Fruit fly (Drosophila melanogaster) whole organism, embryonic: Measurements from ENCODE around the gene CG34171.

ENCODE experiments used
- Abd-B ChIP-seq: fragments of 200-800 bp; sonication (Bioruptor generic); optimal IDR thresholded peaks from 2 replicates; lab custom pipeline; 2018; ENCODE audit warnings: missing biosample characterization, mild to moderate bottlenecking, missing genetic modification characterization, moderate library complexity
- Aef1 ChIP-seq: fragments of 200-800 bp; sonication (Bioruptor generic); IDR thresholded peaks from 3 replicates; pipeline ENCODE4 v1.3.6; 2022; ENCODE audit warnings: missing biosample characterization, missing genetic modification characterization
- Awh ChIP-seq: fragments of 200-800 bp; sonication (Bioruptor generic); IDR thresholded peaks from 2 replicates; pipeline ENCODE4, ENCODE4 v1.3.6; 2022; ENCODE audit warnings: missing biosample characterization, missing genetic modification characterization
- BtbVII ChIP-seq: fragments of 200-800 bp; sonication (Bioruptor generic); optimal IDR thresholded peaks from 3 replicates; lab custom pipeline; 2017; ENCODE audit warnings: missing biosample characterization, mild to moderate bottlenecking, missing genetic modification characterization
- CG10267 ChIP-seq: fragments of 200-800 bp; sonication (Bioruptor generic); optimal IDR thresholded peaks from 2 replicates; lab custom pipeline; 2018; ENCODE audit warnings: missing biosample characterization, mild to moderate bottlenecking, missing genetic modification characterization, moderate library complexity
- CG10543 ChIP-seq: fragments of 200-800 bp; sonication (Bioruptor generic); optimal IDR thresholded peaks from 3 replicates; lab custom pipeline; 2017; ENCODE audit warnings: missing biosample characterization, mild to moderate bottlenecking, missing genetic modification characterization, moderate library complexity
- CG11093 ChIP-seq: fragments of 200-800 bp; sonication (Bioruptor generic); IDR thresholded peaks from 3 replicates; pipeline ENCODE4 v1.3.6; 2022; ENCODE audit warnings: missing biosample characterization, missing genetic modification characterization
- CG11696 ChIP-seq: fragments of 200-800 bp; sonication (Bioruptor generic); IDR thresholded peaks from 2 replicates; pipeline ENCODE4 v1.3.6; 2022; ENCODE audit warnings: missing biosample characterization, missing genetic modification characterization
- CG12391 ChIP-seq: fragments of 200-800 bp; sonication (Bioruptor generic); optimal IDR thresholded peaks from 3 replicates; lab custom pipeline; 2018; ENCODE audit warnings: missing biosample characterization, mild to moderate bottlenecking, missing genetic modification characterization, moderate library complexity
- CG12744 ChIP-seq: fragments of 200-800 bp; sonication (Bioruptor generic); optimal IDR thresholded peaks from 2 replicates; lab custom pipeline; 2016; ENCODE audit warnings: missing biosample characterization, missing genetic modification characterization
- CG12769 ChIP-seq: fragments of 200-800 bp; sonication (Bioruptor generic); optimal IDR thresholded peaks from 2 replicates; lab custom pipeline; 2019; ENCODE audit warnings: missing biosample characterization, mild to moderate bottlenecking, missing genetic modification characterization, moderate library complexity
- CG15073 ChIP-seq: fragments of 200-800 bp; sonication (Bioruptor generic); optimal IDR thresholded peaks from 2 replicates; lab custom pipeline; 2016; ENCODE audit warnings: missing biosample characterization, missing genetic modification characterization
- CG15269 ChIP-seq: fragments of 200-800 bp; sonication (Bioruptor generic); optimal IDR thresholded peaks from 2 replicates; lab custom pipeline; 2018; ENCODE audit warnings: missing biosample characterization, mild to moderate bottlenecking, missing genetic modification characterization, moderate library complexity
- CG1602 ChIP-seq: fragments of 200-800 bp; sonication (Bioruptor generic); optimal IDR thresholded peaks from 3 replicates; lab custom pipeline; 2016; ENCODE audit warnings: missing biosample characterization, missing genetic modification characterization
- CG17385 ChIP-seq: fragments of 200-800 bp; sonication (Bioruptor generic); optimal IDR thresholded peaks from 3 replicates; lab custom pipeline; 2018; ENCODE audit warnings: missing biosample characterization, mild to moderate bottlenecking, missing genetic modification characterization
- CG17802 ChIP-seq: fragments of 200-800 bp; sonication (Bioruptor generic); optimal IDR thresholded peaks from 2 replicates; lab custom pipeline; 2018; ENCODE audit warnings: missing biosample characterization, mild to moderate bottlenecking, missing genetic modification characterization, moderate library complexity
- CG2120 ChIP-seq: fragments of 200-800 bp; sonication (Bioruptor generic); optimal IDR thresholded peaks from 3 replicates; lab custom pipeline; 2016; ENCODE audit warnings: missing biosample characterization, missing genetic modification characterization
- CG4404 ChIP-seq: fragments of 200-800 bp; sonication (Bioruptor generic); IDR thresholded peaks from 2 replicates; pipeline ENCODE4 v1.3.6; 2022; ENCODE audit warnings: missing biosample characterization, missing genetic modification characterization
- CG5953 ChIP-seq: fragments of 200-800 bp; sonication (Bioruptor generic); IDR thresholded peaks from 2 replicates; pipeline ENCODE4 v1.3.6; 2022; ENCODE audit warnings: missing biosample characterization, missing genetic modification characterization
- CG6254 ChIP-seq: fragments of 200-800 bp; sonication (Bioruptor generic); optimal IDR thresholded peaks from 3 replicates; lab custom pipeline; 2017; ENCODE audit warnings: mild to moderate bottlenecking, missing biosample characterization, missing genetic modification reagents, missing genetic modification characterization
- CG7271 ChIP-seq: fragments of 200-800 bp; sonication (Bioruptor generic); optimal IDR thresholded peaks from 2 replicates; lab custom pipeline; 2018; ENCODE audit warnings: missing biosample characterization, mild to moderate bottlenecking, missing genetic modification characterization, moderate library complexity
- CG8924 ChIP-seq: fragments of 200-800 bp; optimal IDR thresholded peaks from 3 replicates; lab custom pipeline; 2019; ENCODE audit warnings: missing biosample characterization, mild to moderate bottlenecking, missing genetic modification characterization, moderate library complexity
- CG9932 ChIP-seq: fragments of 200-800 bp; sonication (Bioruptor generic); IDR thresholded peaks from 2 replicates; pipeline ENCODE4 v1.3.6; 2022; ENCODE audit warnings: missing biosample characterization, missing genetic modification characterization
- CTCF ChIP-seq: fragments of 200-800 bp; sonication (Bioruptor generic); optimal IDR thresholded peaks from 2 replicates; lab custom pipeline; 2017; ENCODE audit warnings: missing biosample characterization, mild to moderate bottlenecking, missing genetic modification characterization, moderate library complexity
- Chrac-16 ChIP-seq: fragments of 200-800 bp; sonication (Bioruptor generic); optimal IDR thresholded peaks from 3 replicates; lab custom pipeline; 2016; ENCODE audit warnings: missing biosample characterization, missing genetic modification characterization
- Dll ChIP-seq: fragments of 200-800 bp; sonication (Bioruptor generic); IDR thresholded peaks from 4 replicates; pipeline ENCODE4 v1.3.6; 2022; ENCODE audit warnings: missing biosample characterization, missing genetic modification characterization; ENCODE audit not compliant: partially characterized antibody
- E2f1 ChIP-seq: fragments of 200-800 bp; sonication (Bioruptor generic); IDR thresholded peaks from 2 replicates; pipeline ENCODE4 v1.3.6; 2022; ENCODE audit warnings: missing biosample characterization, missing genetic modification characterization
- E2f2 ChIP-seq: fragments of 200-800 bp; sonication (Bioruptor generic); IDR thresholded peaks from 2 replicates; pipeline ENCODE4 v1.3.6; 2022; ENCODE audit warnings: missing biosample characterization, missing genetic modification characterization
- Fer2 ChIP-seq: fragments of 200-800 bp; sonication (Bioruptor generic); optimal IDR thresholded peaks from 2 replicates; lab custom pipeline; 2018; ENCODE audit warnings: missing biosample characterization, mild to moderate bottlenecking, missing genetic modification characterization, moderate library complexity
- Gsc ChIP-seq: fragments of 200-800 bp; sonication (Bioruptor generic); IDR thresholded peaks from 2 replicates; pipeline ENCODE4 v1.3.6; 2022; ENCODE audit warnings: missing biosample characterization, missing genetic modification characterization
- Lhr ChIP-seq: fragments of 200-800 bp; sonication (Bioruptor generic); optimal IDR thresholded peaks from 3 replicates; lab custom pipeline; 2017; ENCODE audit warnings: mild to moderate bottlenecking, missing biosample characterization, missing genetic modification reagents, missing genetic modification characterization
- Lpt ChIP-seq: fragments of >200 bp; optimal IDR thresholded peaks from 2 replicates; lab custom pipeline; 2018; ENCODE audit warnings: missing biosample characterization, missing genetic modification characterization
- Med ChIP-seq: fragments of 200-800 bp; sonication (Bioruptor generic); peaks from one replicate; lab custom pipeline; 2016; ENCODE audit warnings: missing biosample characterization, missing genetic modification characterization, mild to moderate bottlenecking, inconsistent platforms, moderate library complexity
- NFAT ChIP-seq: fragments of 200-800 bp; sonication (Bioruptor generic); IDR thresholded peaks from 2 replicates; pipeline ENCODE4 v1.3.6; 2022; ENCODE audit warnings: missing biosample characterization, missing genetic modification characterization
- Nf-YB ChIP-seq: fragments of 200-800 bp; sonication (Bioruptor generic); optimal IDR thresholded peaks from 3 replicates; lab custom pipeline; 2019; ENCODE audit warnings: missing biosample characterization, mild to moderate bottlenecking, missing genetic modification characterization, moderate library complexity
- amos ChIP-seq: fragments of 200-800 bp; sonication (Bioruptor generic); IDR thresholded peaks from 2 replicates; pipeline ENCODE4 v1.3.6; 2022; ENCODE audit warnings: missing biosample characterization, missing genetic modification characterization; ENCODE audit not compliant: partially characterized antibody
- dati ChIP-seq: fragments of 200-800 bp; sonication (Bioruptor generic); IDR thresholded peaks from 2 replicates; pipeline ENCODE4 v1.3.6; 2022; ENCODE audit warnings: missing biosample characterization, missing genetic modification characterization
- dmrt11E ChIP-seq: fragments of 200-800 bp; sonication (Bioruptor generic); optimal IDR thresholded peaks from 3 replicates; lab custom pipeline; 2018; ENCODE audit warnings: missing biosample characterization, mild to moderate bottlenecking, missing genetic modification characterization, moderate library complexity
- ems ChIP-seq: fragments of 200-800 bp; sonication (Bioruptor generic); optimal IDR thresholded peaks from 3 replicates; lab custom pipeline; 2016; ENCODE audit warnings: missing biosample characterization, missing genetic modification characterization
- eve ChIP-seq, 2 experiments: fragments of >200 bp; optimal IDR thresholded peaks; 2 replicates each; lab custom pipeline; 2017; ENCODE audit warnings: missing biosample characterization in 2 of 2, missing genetic modification characterization in 2 of 2
- eyg ChIP-seq: fragments of 200-800 bp; sonication (Bioruptor generic); optimal IDR thresholded peaks from 3 replicates; lab custom pipeline; 2016; ENCODE audit warnings: missing biosample characterization, missing genetic modification characterization
- fd102C ChIP-seq: fragments of 200-800 bp; sonication (Bioruptor generic); optimal IDR thresholded peaks from 2 replicates; lab custom pipeline; 2018; ENCODE audit warnings: missing biosample characterization, mild to moderate bottlenecking, missing genetic modification characterization, moderate library complexity
- fd96Cb ChIP-seq: fragments of 200-800 bp; sonication (Bioruptor generic); optimal IDR thresholded peaks from 2 replicates; lab custom pipeline; 2018; ENCODE audit warnings: missing biosample characterization, mild to moderate bottlenecking, missing genetic modification characterization, moderate library complexity
- gem ChIP-seq: fragments of 200-800 bp; sonication (Bioruptor generic); optimal IDR thresholded peaks from 2 replicates; lab custom pipeline; 2019; ENCODE audit warnings: missing biosample characterization, mild to moderate bottlenecking, missing genetic modification characterization, moderate library complexity
- kah ChIP-seq: fragments of 200-800 bp; sonication (Bioruptor generic); optimal IDR thresholded peaks from 2 replicates; lab custom pipeline; 2018; ENCODE audit warnings: missing biosample characterization, mild to moderate bottlenecking, missing genetic modification characterization
- lola ChIP-seq, 3 experiments: fragments of >200 bp in 2 of 3; fragments of 200-800 bp in 1 of 3; sonication (Bioruptor generic) in 1 of 3; optimal IDR thresholded peaks; 2 replicates each; lab custom pipeline; 2017 to 2019; ENCODE audit warnings: missing biosample characterization in 3 of 3, missing genetic modification characterization in 3 of 3, mild to moderate bottlenecking in 1 of 3, moderate library complexity in 1 of 3
- oc ChIP-seq: fragments of 200-800 bp; sonication (Bioruptor generic); optimal IDR thresholded peaks from 2 replicates; lab custom pipeline; 2018; ENCODE audit warnings: missing biosample characterization, mild to moderate bottlenecking, missing genetic modification characterization, moderate library complexity
- sna ChIP-seq: fragments of 200-800 bp; sonication (Bioruptor generic); IDR thresholded peaks from 2 replicates; pipeline ENCODE4 v1.3.6; 2022; ENCODE audit warnings: missing biosample characterization, missing genetic modification characterization; ENCODE audit not compliant: partially characterized antibody
- so ChIP-seq: fragments of 200-800 bp; sonication (Bioruptor generic); IDR thresholded peaks from 3 replicates; pipeline ENCODE4 v1.3.6; 2022; ENCODE audit warnings: missing biosample characterization, missing genetic modification characterization
- trem ChIP-seq: fragments of 200-800 bp; optimal IDR thresholded peaks from 3 replicates; lab custom pipeline; 2019; ENCODE audit warnings: missing biosample characterization, mild to moderate bottlenecking, missing genetic modification characterization, moderate library complexity
- tx ChIP-seq: fragments of 200-800 bp; sonication (Bioruptor generic); optimal IDR thresholded peaks from 2 replicates; lab custom pipeline; 2016; ENCODE audit warnings: missing biosample characterization, missing genetic modification characterization
- zf30C ChIP-seq: fragments of 200-800 bp; sonication (Bioruptor generic); optimal IDR thresholded peaks from 3 replicates; lab custom pipeline; 2018; ENCODE audit warnings: missing biosample characterization, mild to moderate bottlenecking, missing genetic modification characterization

CG34171 gene

dm6 chr2L:18328737-18329136, 49.7 kb upstream of the CG34171 start (continued):
- TF ChIP-seq oc: peak; percentile 21
- TF ChIP-seq NFAT (GFP tag; lab: Robert Waterston, UW): no peak
- no peak for TF ChIP-seq CG5953 (GFP tag; lab: Robert Waterston, UW)
- no peak for TF ChIP-seq Lpt (GFP tag; lab: Kevin White, UChicago)
- TF ChIP-seq CG10267 (tag; lab: Kevin White, UChicago): no peak
- no peak for TF ChIP-seq CG10543 (GFP tag; lab: Kevin White, UChicago)
- TF ChIP-seq eve (GFP tag; optimal IDR thresholded peaks at IDR 0.05; lab: Kevin White, UChicago): peak in 1 of 2 experiments; percentile 30
- no peak for TF ChIP-seq CTCF (GFP tag; lab: Kevin White, UChicago)
- peak; percentile 78 for TF ChIP-seq Med (GFP tag; lab: Kevin White, UChicago)
- TF ChIP-seq CG1602: no peak
- TF ChIP-seq CG11696: no peak
- no peak for TF ChIP-seq Gsc
- no peak for TF ChIP-seq ems (GFP tag; lab: Kevin White, UChicago)
- peak; percentile 11 for TF ChIP-seq fd96Cb (tag; lab: Kevin White, UChicago)
- TF ChIP-seq CG11093 (GFP tag; lab: Robert Waterston, UW): 0 out of 3 replicates have a peak, but pooled peaks have one; percentile 41
- peak; percentile 51 for TF ChIP-seq CG17385 (GFP tag; lab: Kevin White, UChicago)
- TF ChIP-seq CG4404 (GFP tag; lab: Robert Waterston, UW): peak; percentile 44
- peak; percentile 42 for TF ChIP-seq CG12769 (tag; lab: Kevin White, UChicago)
- no peak for TF ChIP-seq CG17802 (tag; lab: Kevin White, UChicago)
- TF ChIP-seq CG15073 (GFP tag; lab: Kevin White, UChicago): no peak
- TF ChIP-seq fd102C (GFP tag; lab: Kevin White, UChicago): no peak
- TF ChIP-seq CG8924 (tag; lab: Kevin White, UChicago): no peak
- TF ChIP-seq CG15269 (tag; lab: Kevin White, UChicago): no peak
- TF ChIP-seq Chrac-16: peak; percentile 25
- TF ChIP-seq dmrt11E (tag; lab: Kevin White, UChicago): no peak
- peak; percentile 39 for TF ChIP-seq CG2120 (GFP tag; lab: Kevin White, UChicago)
- TF ChIP-seq CG12391 (tag; lab: Kevin White, UChicago): peak; percentile 49
- no peak for TF ChIP-seq zf30C
- TF ChIP-seq tx (GFP tag; lab: Kevin White, UChicago): peak; percentile 24
- no peak for TF ChIP-seq trem (tag; lab: Kevin White, UChicago)
- TF ChIP-seq lola (GFP tag; optimal IDR thresholded peaks at IDR 0.05; lab: Kevin White, UChicago): no peak
- TF ChIP-seq kah: no peak
- no peak for TF ChIP-seq Dll (GFP tag; lab: Robert Waterston, UW)
- no peak for TF ChIP-seq Fer2 (tag; lab: Kevin White, UChicago)
- no peak for TF ChIP-seq so (GFP tag; lab: Robert Waterston, UW)
- no peak for TF ChIP-seq Nf-YB (GFP tag; lab: Kevin White, UChicago)
- TF ChIP-seq dati (GFP tag; lab: Robert Waterston, UW): 0 out of 2 replicates have a peak, but pooled peaks have one; percentile 12
- TF ChIP-seq Abd-B: no peak
- TF ChIP-seq sna (GFP tag; lab: Robert Waterston, UW): no peak
- no peak for TF ChIP-seq Lhr (GFP tag; lab: Kevin White, UChicago)
- TF ChIP-seq, all 482 proteins: peak for 143

DNA sequence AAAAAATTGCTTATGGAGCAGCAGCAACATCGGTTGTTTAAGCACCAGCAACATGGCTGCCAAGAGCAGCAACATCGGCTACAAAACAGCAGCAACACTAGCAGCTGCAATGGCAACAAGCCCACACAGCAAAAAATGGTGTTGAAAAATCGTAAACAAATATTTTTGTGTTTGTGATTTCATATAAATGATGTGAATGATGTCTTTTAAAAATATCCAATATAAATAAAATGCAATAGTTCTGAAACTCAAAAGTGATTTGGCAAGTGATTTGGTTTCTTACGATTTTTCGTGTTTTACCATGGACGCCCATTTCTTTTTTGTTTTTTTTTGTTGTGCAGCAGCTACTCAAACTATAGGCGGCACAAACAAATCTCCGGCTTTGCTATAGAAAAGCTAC, 46.8 kb upstream of the CG34171 start:
- TF ChIP-seq gem (tag; lab: Kevin White, UChicago) (no peak), Aef1 (no peak), CG15073 (GFP tag; lab: Kevin White, UChicago) (no peak), CG12744 (GFP tag; lab: Kevin White, UChicago) (no peak), eyg (GFP tag; lab: Kevin White, UChicago) (no peak), fd102C (GFP tag; lab: Kevin White, UChicago) (no peak), E2f2 (GFP tag; lab: Robert Waterston, UW) (no peak), amos (GFP tag; lab: Robert Waterston, UW) (no peak), Awh (GFP tag; lab: Robert Waterston, UW) (no peak), CG7271 (tag; lab: Kevin White, UChicago) (no peak), BtbVII (GFP tag; lab: Kevin White, UChicago) (no peak), CG6254 (GFP tag; lab: Kevin White, UChicago) (no peak), E2f1 (GFP tag; lab: Robert Waterston, UW) (no peak), CG9932 (no peak), eve (GFP tag; optimal IDR thresholded peaks at IDR 0.05; lab: Kevin White, UChicago) (no peak)
